Fruit fly (Drosophila melanogaster) whole organism, adult: ENCODE measurements around the gene CG43072.

ENCODE experiments used
- CG11617 ChIP-seq: fragments of 200-800 bp; sonication (Bioruptor generic); optimal IDR thresholded peaks from 2 replicates; lab custom pipeline; 2017; ENCODE audit warnings: mild to moderate bottlenecking, missing biosample characterization, missing genetic modification reagents, missing genetic modification characterization
- CG12768 ChIP-seq: fragments of 200-800 bp; sonication (Bioruptor generic); optimal IDR thresholded peaks from 2 replicates; lab custom pipeline; 2017; ENCODE audit warnings: missing biosample characterization, missing genetic modification characterization, mild to moderate bottlenecking, moderate library complexity, missing genetic modification reagents
- CG14711 ChIP-seq: fragments of 200-800 bp; sonication (Bioruptor generic); optimal IDR thresholded peaks from 2 replicates; lab custom pipeline; 2018; ENCODE audit warnings: missing biosample characterization, mild to moderate bottlenecking, missing genetic modification characterization, moderate library complexity
- CG1620 ChIP-seq: fragments of 200-800 bp; sonication (Bioruptor generic); optimal IDR thresholded peaks from 2 replicates; lab custom pipeline; 2016; ENCODE audit warnings: missing biosample characterization, missing genetic modification characterization
- CG33017 ChIP-seq: fragments of 200-800 bp; sonication (Bioruptor generic); optimal IDR thresholded peaks from 2 replicates; lab custom pipeline; 2018; ENCODE audit warnings: missing biosample characterization, mild to moderate bottlenecking, missing genetic modification characterization, moderate library complexity
- CG5204 ChIP-seq: fragments of 200-800 bp; sonication (Bioruptor generic); optimal IDR thresholded peaks from 2 replicates; lab custom pipeline; 2016; ENCODE audit warnings: missing biosample characterization, missing genetic modification characterization
- CG7045 ChIP-seq: fragments of 200-800 bp; sonication (Bioruptor generic); optimal IDR thresholded peaks from 2 replicates; lab custom pipeline; 2017; ENCODE audit warnings: missing biosample characterization, mild to moderate bottlenecking, missing genetic modification characterization
- CG7101 ChIP-seq: fragments of 200-800 bp; sonication (Bioruptor generic); optimal IDR thresholded peaks from 2 replicates; lab custom pipeline; 2018; ENCODE audit warnings: missing biosample characterization, mild to moderate bottlenecking, missing genetic modification characterization, moderate library complexity
- Clk ChIP-seq: fragments of 200-800 bp; sonication (Bioruptor generic); optimal IDR thresholded peaks from 2 replicates; lab custom pipeline; 2017; ENCODE audit warnings: missing biosample characterization, missing genetic modification characterization
- Crg-1 ChIP-seq: fragments of 200-800 bp; sonication (Bioruptor generic); optimal IDR thresholded peaks from 2 replicates; lab custom pipeline; 2016; ENCODE audit warnings: missing biosample characterization, missing genetic modification characterization
- Hr96 ChIP-seq: fragments of 200-800 bp; sonication (Bioruptor generic); optimal IDR thresholded peaks from 2 replicates; lab custom pipeline; 2016; ENCODE audit warnings: missing biosample characterization, missing genetic modification characterization
- Mnt ChIP-seq: fragments of 200-800 bp; sonication (Bioruptor generic); optimal IDR thresholded peaks from 2 replicates; lab custom pipeline; 2016; ENCODE audit warnings: missing biosample characterization, mild to moderate bottlenecking, missing genetic modification characterization
- bab1 ChIP-seq: fragments of 200-800 bp; sonication (Bioruptor generic); optimal IDR thresholded peaks from 3 replicates; lab custom pipeline; 2019; ENCODE audit warnings: missing biosample characterization, mild to moderate bottlenecking, missing genetic modification characterization, moderate library complexity
- cic ChIP-seq: fragments of 200-800 bp; sonication (Bioruptor generic); optimal IDR thresholded peaks from 2 replicates; lab custom pipeline; 2017; ENCODE audit warnings: missing biosample characterization, mild to moderate bottlenecking, missing genetic modification characterization, moderate library complexity
- cnc ChIP-seq, 2 experiments: fragments of >200 bp; optimal IDR thresholded peaks; 2 replicates each; lab custom pipeline; 2017
- kay ChIP-seq: fragments of 200-800 bp; sonication (Bioruptor generic); peaks from one replicate; lab custom pipeline; 2016; ENCODE audit warnings: missing biosample characterization, missing genetic modification characterization, borderline replicate concordance
- ovo ChIP-seq: fragments of 200-800 bp; sonication (Bioruptor generic); optimal IDR thresholded peaks from 2 replicates; lab custom pipeline; 2016; ENCODE audit warnings: missing biosample characterization, missing genetic modification characterization
- pad ChIP-seq: fragments of 200-800 bp; sonication (Bioruptor generic); optimal IDR thresholded peaks from 3 replicates; lab custom pipeline; 2017; ENCODE audit warnings: missing biosample characterization, missing genetic modification characterization, mild to moderate bottlenecking, moderate library complexity, missing genetic modification reagents
- tj ChIP-seq: fragments of 200-800 bp; sonication (Bioruptor generic); optimal IDR thresholded peaks from 3 replicates; lab custom pipeline; 2017; ENCODE audit warnings: missing biosample characterization, mild to moderate bottlenecking, missing genetic modification characterization, moderate library complexity
- toe ChIP-seq: fragments of 200-800 bp; sonication (Bioruptor generic); optimal IDR thresholded peaks from 2 replicates; lab custom pipeline; 2016; ENCODE audit warnings: missing biosample characterization, missing genetic modification characterization

Gene CG43072

dm6 chr3L:21034103-21034280 lies 31.7 kb upstream of the CG43072 start, which contains the start of gene CG10581:
Gene CG10581 (minus strand): TSS chr3L:21034203.
- TF ChIP-seq CG33017 (tag; lab: Kevin White, UChicago) (no peak), bab1 (GFP tag; lab: Kevin White, UChicago) (no peak), Mnt (no peak), pad (GFP tag; lab: Kevin White, UChicago) (no peak), CG12768 (GFP tag; lab: Kevin White, UChicago) (no peak), CG1620 (GFP tag; lab: Kevin White, UChicago) (no peak), Clk (GFP tag; lab: Kevin White, UChicago) (no peak), Hr96 (no peak), cic (GFP tag; lab: Kevin White, UChicago) (no peak), CG11617 (no peak), CG5204 (GFP tag; lab: Kevin White, UChicago) (no peak), cnc (optimal IDR thresholded peaks at IDR 0.05; lab: Kevin White, UChicago) (no peak), tj (GFP tag; lab: Kevin White, UChicago) (no peak), Crg-1 (GFP tag; lab: Kevin White, UChicago) (no peak)

- TF ChIP-seq Hr96 (peak; percentile 14), pad (GFP tag; lab: Kevin White, UChicago) (no peak), Crg-1 (GFP tag; lab: Kevin White, UChicago) (peak; percentile 39), Clk (GFP tag; lab: Kevin White, UChicago) (no peak), cnc (optimal IDR thresholded peaks at IDR 0.05; lab: Kevin White, UChicago) (no peak), bab1 (GFP tag; lab: Kevin White, UChicago) (no peak), CG7045 (no peak), CG5204 (GFP tag; lab: Kevin White, UChicago) (no peak), kay (GFP tag; lab: Kevin White, UChicago) (no peak), CG11617 (no peak), ovo (GFP tag; lab: Kevin White, UChicago) (no peak), tj (GFP tag; lab: Kevin White, UChicago) (peak; percentile 56), CG1620 (GFP tag; lab: Kevin White, UChicago) (peak; percentile 1), CG7101 (tag; lab: Kevin White, UChicago) (peak; percentile 27), CG12768 (GFP tag; lab: Kevin White, UChicago) (peak; percentile 18), toe (GFP tag; lab: Kevin White, UChicago) (no peak), CG33017 (tag; lab: Kevin White, UChicago) (no peak), CG14711 (peak; percentile 38), cic (GFP tag; lab: Kevin White, UChicago) (peak; percentile 4), Mnt (peak; percentile 48)
Observed at dm6 chr3L:21034281-21035221, 31.1 kb upstream of the CG43072 start, which contains the start of gene siz. Gene siz (plus strand): TSS chr3L:21034535.

dm6 chr3L:21035231-21035630 lies 30.4 kb upstream of the CG43072 start:
- no peak for TF ChIP-seq cic (GFP tag; lab: Kevin White, UChicago)
- TF ChIP-seq kay (GFP tag; lab: Kevin White, UChicago): no peak
- TF ChIP-seq CG1620 (GFP tag; lab: Kevin White, UChicago): no peak
- TF ChIP-seq Mnt: no peak
- no peak for TF ChIP-seq CG14711
- no peak for TF ChIP-seq Crg-1 (GFP tag; lab: Kevin White, UChicago)
- TF ChIP-seq ovo (GFP tag; lab: Kevin White, UChicago): no peak
- TF ChIP-seq CG33017 (tag; lab: Kevin White, UChicago): no peak
- TF ChIP-seq cnc (optimal IDR thresholded peaks at IDR 0.05; lab: Kevin White, UChicago): no peak
- no peak for TF ChIP-seq CG7101 (tag; lab: Kevin White, UChicago)
- no peak for TF ChIP-seq Clk (GFP tag; lab: Kevin White, UChicago)
- no peak for TF ChIP-seq CG5204 (GFP tag; lab: Kevin White, UChicago)
- TF ChIP-seq CG11617: no peak

dm6 chr3L:21036257-21036957 lies 29.2 kb upstream of the CG43072 start:
- peak; percentile 21 for TF ChIP-seq pad (GFP tag; lab: Kevin White, UChicago)
- TF ChIP-seq Crg-1 (GFP tag; lab: Kevin White, UChicago): peak; percentile 27
- TF ChIP-seq CG7045: peak; percentile 18
- TF ChIP-seq CG14711: peak; percentile 6
- no peak for TF ChIP-seq CG5204 (GFP tag; lab: Kevin White, UChicago)
- no peak for TF ChIP-seq CG1620 (GFP tag; lab: Kevin White, UChicago)
- no peak for TF ChIP-seq tj (GFP tag; lab: Kevin White, UChicago)
- TF ChIP-seq ovo (GFP tag; lab: Kevin White, UChicago): no peak
- TF ChIP-seq Clk (GFP tag; lab: Kevin White, UChicago): no peak
- peak; percentile 51 for TF ChIP-seq CG33017 (tag; lab: Kevin White, UChicago)
- TF ChIP-seq cic (GFP tag; lab: Kevin White, UChicago): peak; percentile 88
- TF ChIP-seq CG7101 (tag; lab: Kevin White, UChicago): peak; percentile 31
- peak; percentile 27 for TF ChIP-seq Mnt
- TF ChIP-seq toe (GFP tag; lab: Kevin White, UChicago): no peak
- TF ChIP-seq Hr96: no peak
- TF ChIP-seq cnc (optimal IDR thresholded peaks at IDR 0.05; lab: Kevin White, UChicago): no peak
- TF ChIP-seq CG11617: peak; percentile 28
- TF ChIP-seq CG12768 (GFP tag; lab: Kevin White, UChicago): peak; percentile 12
- no peak for TF ChIP-seq bab1 (GFP tag; lab: Kevin White, UChicago)
- TF ChIP-seq kay (GFP tag; lab: Kevin White, UChicago): no peak

- TF ChIP-seq pad (GFP tag; lab: Kevin White, UChicago): no peak
- no peak for TF ChIP-seq Crg-1 (GFP tag; lab: Kevin White, UChicago)
- TF ChIP-seq bab1 (GFP tag; lab: Kevin White, UChicago): peak; percentile 77
- TF ChIP-seq ovo (GFP tag; lab: Kevin White, UChicago): no peak
- TF ChIP-seq toe (GFP tag; lab: Kevin White, UChicago): no peak
Observed at dm6 chr3L:21037404-21037803, 28.2 kb upstream of the CG43072 start.
